Fruit fly (Drosophila melanogaster): ENCODE results near the gene CG33927.

CG33927 gene

DNA sequence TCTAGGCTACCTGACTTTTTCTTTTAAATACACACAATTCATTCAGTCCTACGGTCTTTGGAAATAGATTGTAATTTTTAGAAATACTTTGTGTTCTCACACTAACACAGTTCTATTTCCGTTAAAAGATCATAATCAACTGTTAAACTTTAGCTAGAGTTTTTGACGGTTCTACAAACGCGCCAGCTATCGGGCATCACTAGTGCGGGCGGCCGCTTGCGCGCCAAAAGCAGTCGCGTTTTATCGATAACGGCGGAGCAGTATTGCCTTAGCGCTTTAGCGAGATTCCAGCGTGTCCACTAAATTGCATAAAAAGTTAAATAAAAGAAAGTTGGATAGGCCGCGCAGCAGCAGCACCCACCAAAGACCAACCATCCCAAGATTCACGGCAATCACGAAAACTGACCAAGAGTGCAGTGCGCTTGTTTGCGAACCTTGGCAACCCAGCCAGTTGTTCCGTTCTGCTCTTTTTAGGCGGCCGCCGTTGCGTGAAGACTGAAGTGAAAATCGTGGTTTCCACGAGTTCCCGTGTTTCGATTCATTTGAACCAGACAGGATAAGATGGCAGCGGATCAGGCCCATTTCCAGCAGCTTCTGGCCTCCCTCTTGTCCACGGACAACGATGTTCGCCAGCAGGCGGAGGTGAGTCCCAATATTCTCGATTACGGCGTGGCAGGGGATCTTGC is 41.1 kb downstream of the CG33927 start, which contains the start of gene Karybeta3:
Gene Karybeta3, plus strand, starts transcription at position 51 of the 686 bp plus-strand sequence.
- TF ChIP-seq CG7045 (GFP tag; optimal IDR thresholded peaks at IDR 0.05), result peak; percentile 68
- TF ChIP-seq pad (GFP tag; optimal IDR thresholded peaks at IDR 0.05), result peak; percentile 24
- peak; percentile 79 for TF ChIP-seq CG7101 (tag; optimal IDR thresholded peaks at IDR 0.05)
- peak; percentile 57 for TF ChIP-seq tj (GFP tag; optimal IDR thresholded peaks at IDR 0.05)
- TF ChIP-seq CG14711 (tag; optimal IDR thresholded peaks at IDR 0.05), result peak; percentile 99
- TF ChIP-seq Mnt (GFP tag; optimal IDR thresholded peaks at IDR 0.05), result peak; percentile 86
- TF ChIP-seq CG33017 (tag; optimal IDR thresholded peaks at IDR 0.05), result peak; percentile 80
- TF ChIP-seq kay (GFP tag; ENCODE audit: borderline replicate concordance), result no peak
- TF ChIP-seq Clk (GFP tag; optimal IDR thresholded peaks at IDR 0.05), result no peak
- TF ChIP-seq Hr96 (GFP tag; optimal IDR thresholded peaks at IDR 0.05), result peak; percentile 86
- TF ChIP-seq cnc (optimal IDR thresholded peaks at IDR 0.05), result no peak
- peak; percentile 35 for TF ChIP-seq cic (GFP tag; optimal IDR thresholded peaks at IDR 0.05)
- TF ChIP-seq toe (GFP tag; optimal IDR thresholded peaks at IDR 0.05), result peak; percentile 83
- peak; percentile 75 for TF ChIP-seq bab1 (GFP tag; optimal IDR thresholded peaks at IDR 0.05)
- TF ChIP-seq CG12768 (GFP tag; optimal IDR thresholded peaks at IDR 0.05), result peak; percentile 87
- peak; percentile 81 for TF ChIP-seq CG1620 (GFP tag; optimal IDR thresholded peaks at IDR 0.05)
- TF ChIP-seq CG11617 (GFP tag; optimal IDR thresholded peaks at IDR 0.05), result peak; percentile 91
- peak; percentile 83 for TF ChIP-seq Crg-1 (GFP tag; optimal IDR thresholded peaks at IDR 0.05)
- peak; percentile 78 for TF ChIP-seq CG5204 (GFP tag; optimal IDR thresholded peaks at IDR 0.05)
- TF ChIP-seq ovo (GFP tag; optimal IDR thresholded peaks at IDR 0.05), result peak; percentile 76

DNA sequence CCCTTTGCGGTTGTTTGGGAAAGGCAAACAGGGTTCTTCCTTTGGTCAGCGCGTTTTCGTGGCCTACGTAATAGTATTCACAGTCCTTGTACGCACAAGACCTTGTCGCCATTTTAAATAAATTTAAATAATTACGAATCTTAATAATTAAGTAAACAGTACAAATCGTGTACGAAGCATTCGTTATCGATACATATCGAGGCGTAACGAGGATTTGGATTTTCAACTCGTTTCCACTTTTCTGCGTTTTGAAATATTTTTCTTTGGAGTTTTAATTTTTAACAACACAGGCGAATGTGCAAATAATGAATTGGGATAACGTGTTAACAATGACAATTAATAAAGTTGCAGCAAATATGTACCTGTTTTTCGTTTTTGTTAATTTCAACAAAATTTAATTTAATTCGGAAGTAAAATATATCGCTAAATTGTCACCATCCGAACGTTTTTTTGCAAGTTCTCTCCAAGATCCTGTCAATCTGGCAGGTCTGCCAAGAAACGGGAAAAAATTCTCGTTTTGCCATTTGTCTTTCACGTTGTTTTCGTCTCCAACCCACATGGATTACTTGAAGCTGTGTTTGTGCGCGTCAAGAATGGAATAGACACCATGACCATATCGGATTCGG is 44.8 kb downstream of the CG33927 start, which contains the start of the genes Dlip2 and rpk:
Gene Dlip2, minus strand, starts transcription at position 199 of the 626 bp plus-strand sequence.
Gene rpk, plus strand, starts transcription at position 525 of the 626 bp plus-strand sequence.
- no peak for TF ChIP-seq Mnt (GFP tag; optimal IDR thresholded peaks at IDR 0.05)
- no peak for TF ChIP-seq cic (GFP tag; optimal IDR thresholded peaks at IDR 0.05)
- TF ChIP-seq ovo (GFP tag; optimal IDR thresholded peaks at IDR 0.05), result no peak

DNA sequence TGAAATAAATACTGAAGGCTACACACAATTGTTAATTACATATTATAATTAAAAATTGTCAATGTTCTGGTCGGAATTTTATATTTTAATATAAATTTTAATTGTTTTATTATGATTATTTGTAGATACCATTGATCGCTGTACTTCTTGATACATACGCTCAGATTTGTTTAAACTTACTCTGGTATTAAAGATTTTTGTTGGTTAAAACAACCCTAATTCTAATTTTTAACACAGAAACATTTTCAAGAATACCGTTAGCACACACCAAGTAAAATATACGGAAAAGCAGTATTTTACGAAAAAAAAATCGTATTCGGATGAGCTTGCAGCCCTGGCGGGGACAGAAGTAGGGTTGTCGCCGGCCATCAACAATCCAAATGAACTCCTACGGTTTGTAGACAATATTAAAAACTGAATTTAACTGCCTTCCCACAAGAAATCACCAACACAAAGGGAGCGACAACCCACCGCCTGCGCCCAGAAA is 48.7 kb downstream of the CG33927 start, which contains the start of the genes CG9775, MED31 and slx1:
Gene CG9775, minus strand, starts transcription at position 223 of the 487 bp plus-strand sequence.
Gene MED31, plus strand, starts transcription at position 348 of the 487 bp plus-strand sequence.
Gene slx1, plus strand, starts transcription at position 348 of the 487 bp plus-strand sequence.
- no peak for TF ChIP-seq Mnt (GFP tag; optimal IDR thresholded peaks at IDR 0.05)
- TF ChIP-seq Clk (GFP tag; optimal IDR thresholded peaks at IDR 0.05), result peak; percentile 46
- TF ChIP-seq toe (GFP tag; optimal IDR thresholded peaks at IDR 0.05), result peak; percentile 61
- peak; percentile 75 for TF ChIP-seq CG7045 (GFP tag; optimal IDR thresholded peaks at IDR 0.05)
- no peak for TF ChIP-seq CG5204 (GFP tag; optimal IDR thresholded peaks at IDR 0.05)
- no peak for TF ChIP-seq kay (GFP tag; ENCODE audit: borderline replicate concordance)
- no peak for TF ChIP-seq Hr96 (GFP tag; optimal IDR thresholded peaks at IDR 0.05)
- peak; percentile 36 for TF ChIP-seq tj (GFP tag; optimal IDR thresholded peaks at IDR 0.05)
- no peak for TF ChIP-seq cnc (optimal IDR thresholded peaks at IDR 0.05)
- TF ChIP-seq Crg-1 (GFP tag; optimal IDR thresholded peaks at IDR 0.05), result peak; percentile 34
- peak; percentile 50 for TF ChIP-seq CG33017 (tag; optimal IDR thresholded peaks at IDR 0.05)
- peak; percentile 75 for TF ChIP-seq CG11617 (GFP tag; optimal IDR thresholded peaks at IDR 0.05)
- peak; percentile 81 for TF ChIP-seq CG7101 (tag; optimal IDR thresholded peaks at IDR 0.05)
- peak; percentile 48 for TF ChIP-seq bab1 (GFP tag; optimal IDR thresholded peaks at IDR 0.05)
- peak; percentile 26 for TF ChIP-seq ovo (GFP tag; optimal IDR thresholded peaks at IDR 0.05)
- TF ChIP-seq cic (GFP tag; optimal IDR thresholded peaks at IDR 0.05), result no peak
- peak; percentile 43 for TF ChIP-seq pad (GFP tag; optimal IDR thresholded peaks at IDR 0.05)
- peak; percentile 65 for TF ChIP-seq CG12768 (GFP tag; optimal IDR thresholded peaks at IDR 0.05)
- TF ChIP-seq CG14711 (tag; optimal IDR thresholded peaks at IDR 0.05), result peak; percentile 95
- peak; percentile 20 for TF ChIP-seq CG1620 (GFP tag; optimal IDR thresholded peaks at IDR 0.05)

DNA sequence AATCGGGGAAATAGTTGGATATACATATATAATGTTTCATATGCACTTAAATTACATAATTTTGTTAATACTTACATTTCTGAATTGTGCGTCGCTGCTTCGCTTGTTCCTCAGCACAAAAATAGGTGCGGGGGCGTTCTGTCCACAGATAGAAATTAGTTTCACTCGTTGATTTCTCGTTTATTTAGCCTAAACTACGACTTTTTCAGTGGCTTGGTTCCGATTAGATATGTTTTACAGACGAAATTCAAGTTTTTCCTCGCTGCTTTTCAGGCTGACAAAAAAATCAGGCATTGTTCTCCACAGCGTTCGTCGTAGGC is 49.2 kb downstream of the CG33927 start:
- TF ChIP-seq CG7045 (GFP tag; optimal IDR thresholded peaks at IDR 0.05), result no peak

DNA sequence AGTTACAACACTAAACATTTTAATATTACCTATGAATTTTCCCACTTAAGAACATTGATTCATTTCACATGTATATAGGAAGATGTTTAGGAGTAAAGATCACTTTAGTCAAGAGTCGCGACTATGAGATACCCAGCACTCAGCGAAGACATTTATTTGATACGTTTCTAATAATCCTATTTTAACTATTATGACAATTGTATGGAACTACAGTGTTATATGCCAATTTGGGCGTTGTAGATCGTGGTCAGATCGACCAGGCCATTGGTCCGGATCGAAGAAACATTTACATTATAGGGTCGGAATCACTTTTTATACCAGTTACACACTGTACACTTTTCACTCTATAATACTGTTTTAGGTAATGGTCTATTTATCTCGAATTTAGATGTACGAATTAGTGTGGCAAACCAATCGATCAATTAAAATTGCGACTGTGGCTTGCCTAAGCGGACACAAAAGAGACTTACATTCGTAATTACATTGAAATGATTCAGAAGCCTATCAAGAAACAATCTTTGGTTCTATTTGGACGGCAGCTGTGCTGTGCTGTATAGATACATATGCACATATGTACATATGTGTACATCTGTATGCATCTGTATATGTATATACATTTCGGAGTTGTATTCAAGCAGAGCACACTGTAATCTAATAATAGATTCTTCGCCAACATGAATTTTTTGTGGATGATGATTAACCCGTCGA is 49.7 kb downstream of the CG33927 start:
- TF ChIP-seq CG11617 (GFP tag; optimal IDR thresholded peaks at IDR 0.05) (no peak), cic (GFP tag; optimal IDR thresholded peaks at IDR 0.05) (no peak), CG7045 (GFP tag; optimal IDR thresholded peaks at IDR 0.05) (no peak), CG14711 (tag; optimal IDR thresholded peaks at IDR 0.05) (no peak), Clk (GFP tag; optimal IDR thresholded peaks at IDR 0.05) (no peak), ovo (GFP tag; optimal IDR thresholded peaks at IDR 0.05) (no peak), CG12768 (GFP tag; optimal IDR thresholded peaks at IDR 0.05) (no peak), CG1620 (GFP tag; optimal IDR thresholded peaks at IDR 0.05) (no peak), CG7101 (tag; optimal IDR thresholded peaks at IDR 0.05) (no peak), kay (GFP tag; ENCODE audit: borderline replicate concordance) (no peak), Mnt (GFP tag; optimal IDR thresholded peaks at IDR 0.05) (no peak), CG33017 (tag; optimal IDR thresholded peaks at IDR 0.05) (no peak), toe (GFP tag; optimal IDR thresholded peaks at IDR 0.05) (no peak), Crg-1 (GFP tag; optimal IDR thresholded peaks at IDR 0.05) (no peak), pad (GFP tag; optimal IDR thresholded peaks at IDR 0.05) (no peak)
